Fruit fly (Drosophila melanogaster) whole organism: ENCODE results near the gene Galphai.

Experiments
- CG8478 ChIP-seq: fragments of >200 bp; optimal IDR thresholded peaks from 2 replicates; lab custom pipeline; 2018; ENCODE audit warnings: inconsistent platforms
- EcR ChIP-seq, 2 experiments: fragments of >200 bp; optimal IDR thresholded peaks; 2 replicates each; lab custom pipeline; 2017; ENCODE audit warnings: missing biosample characterization in 2 of 2, missing genetic modification characterization in 2 of 2, missing genetic modification reagents in 2 of 2
- pan ChIP-seq: fragments of >200 bp; optimal IDR thresholded peaks from 2 replicates; lab custom pipeline; 2017
- psq ChIP-seq: fragments of >200 bp; optimal IDR thresholded peaks from 2 replicates; lab custom pipeline; 2017

dm6 chr3L:7001855-7002254, 22.0 kb upstream of the Galphai start:
- TF ChIP-seq psq (lab: Kevin White, UChicago), result no peak
- no peak for TF ChIP-seq pan
- TF ChIP-seq CG8478, result no peak
- TF ChIP-seq EcR (GFP tag; optimal IDR thresholded peaks at IDR 0.05; lab: Kevin White, UChicago), result no peak
